Worm (Caenorhabditis elegans) whole organism, late embryonic: Measurements from ENCODE around the gene H18N23.2.
A peak's percentile ranks its signal among the peaks of the same experiment; 100 is the strongest.

Experiments used
- ets-4 ChIP-seq: sonication (generic microtip); optimal IDR thresholded peaks from 2 replicates; lab custom pipeline; 2016; ENCODE audit warnings: missing genetic modification characterization, missing compliant biosample characterization
- fkh-10 ChIP-seq: fragments of 150-350 bp; optimal IDR thresholded peaks from 2 replicates; lab custom pipeline; 2014; ENCODE audit warnings: missing biosample characterization, missing genetic modification reagents, missing genetic modification characterization
- nfya-1 ChIP-seq: sonication (generic microtip); optimal IDR thresholded peaks from 2 replicates; lab custom pipeline; 2017; ENCODE audit warnings: missing genetic modification characterization, mild to moderate bottlenecking, missing compliant biosample characterization, antibody characterized with exemption, moderate library complexity
- nhr-232 ChIP-seq: sonication (generic microtip); optimal IDR thresholded peaks from 2 replicates; lab custom pipeline; 2016; ENCODE audit warnings: missing genetic modification characterization, missing compliant biosample characterization
- npax-4 ChIP-seq: sonication (generic microtip); optimal IDR thresholded peaks from 2 replicates; lab custom pipeline; 2016; ENCODE audit warnings: missing genetic modification characterization, missing compliant biosample characterization
- pag-3 ChIP-seq: sonication (generic microtip); optimal IDR thresholded peaks from 2 replicates; lab custom pipeline; 2016; ENCODE audit warnings: missing compliant biosample characterization, missing genetic modification characterization, borderline replicate concordance
- pqm-1 ChIP-seq: sonication (generic microtip); optimal IDR thresholded peaks from 2 replicates; lab custom pipeline; 2016; ENCODE audit warnings: missing genetic modification characterization, missing compliant biosample characterization
- rnt-1 ChIP-seq: sonication (generic microtip); optimal IDR thresholded peaks from 2 replicates; lab custom pipeline; 2016; ENCODE audit warnings: missing genetic modification characterization, missing compliant biosample characterization
- sox-4 ChIP-seq: sonication (generic microtip); optimal IDR thresholded peaks from 2 replicates; lab custom pipeline; 2017; ENCODE audit warnings: mild to moderate bottlenecking, missing genetic modification characterization, inconsistent platforms, missing compliant biosample characterization
- unc-86 ChIP-seq: sonication (generic microtip); optimal IDR thresholded peaks from 2 replicates; lab custom pipeline; 2016; ENCODE audit warnings: missing genetic modification characterization, missing compliant biosample characterization

DNA sequence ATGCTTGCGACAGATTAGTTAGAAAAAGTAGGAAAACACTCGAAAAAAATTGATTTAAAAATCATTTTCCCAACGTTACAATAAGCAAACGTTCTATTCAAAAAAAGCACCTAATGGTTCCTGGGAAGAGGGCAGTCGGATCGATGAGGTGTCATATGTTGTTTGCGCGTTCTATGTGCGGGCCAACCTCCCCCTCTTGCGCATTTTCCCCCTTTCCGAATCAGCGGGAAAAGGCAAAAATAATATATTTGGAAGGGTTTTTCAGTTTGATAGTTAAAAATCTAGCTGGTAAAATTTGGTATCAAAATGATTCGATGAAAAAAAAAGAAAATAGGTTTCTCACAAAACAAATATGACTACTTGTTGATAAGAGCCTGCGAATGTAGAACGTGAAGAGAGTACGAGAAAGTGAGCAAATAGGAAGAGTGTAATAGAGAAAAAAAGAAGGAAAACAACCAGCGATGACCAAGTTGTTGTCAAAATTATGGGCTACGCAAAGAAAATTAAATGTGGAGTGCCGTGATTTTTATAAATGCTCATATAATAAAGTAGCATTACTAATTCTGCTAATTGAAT lies 30.2 kb downstream of the H18N23.2 start:
- TF ChIP-seq ets-4 (tag; lab: Kevin White, UChicago) = no peak
- TF ChIP-seq sox-4 (tag; lab: Kevin White, UChicago) = no peak
- no peak for TF ChIP-seq nhr-232
- TF ChIP-seq unc-86 (tag; lab: Kevin White, UChicago) = no peak
- no peak for TF ChIP-seq fkh-10 (GFP tag; lab: Kevin White, UChicago)
- TF ChIP-seq npax-4 (tag; lab: Kevin White, UChicago) = no peak
- no peak for TF ChIP-seq pqm-1 (tag; lab: Kevin White, UChicago)
- TF ChIP-seq nfya-1 (tag; lab: Kevin White, UChicago) = peak; percentile 53
- peak; percentile 40 for TF ChIP-seq rnt-1 (tag; lab: Kevin White, UChicago)
- TF ChIP-seq pag-3 (tag; lab: Kevin White, UChicago) = no peak
